Fruit fly (Drosophila melanogaster): Measurements from ENCODE around the gene sina.

The sina gene

dm6 chr3L:16886179-16886930 lies 32.8 kb downstream of the sina start:
- TF ChIP-seq ey (GFP tag; optimal IDR thresholded peaks at IDR 0.05) (no peak), Hnf4 (GFP tag; optimal IDR thresholded peaks at IDR 0.05) (peak; percentile 10), fru (GFP tag; optimal IDR thresholded peaks at IDR 0.05) (peak; percentile 5), Abd-B (GFP tag; optimal IDR thresholded peaks at IDR 0.05) (no peak), Mio (GFP tag; optimal IDR thresholded peaks at IDR 0.05) (no peak), tai (GFP tag; optimal IDR thresholded peaks at IDR 0.05) (no peak), h (GFP tag; optimal IDR thresholded peaks at IDR 0.05) (peak; percentile 18), foxo (GFP tag; optimal IDR thresholded peaks at IDR 0.05) (no peak), HLH106 (tag; optimal IDR thresholded peaks at IDR 0.05) (no peak), sv (GFP tag; optimal IDR thresholded peaks at IDR 0.05) (no peak), Myc (optimal IDR thresholded peaks at IDR 0.05) (no peak), OdsH (GFP tag; optimal IDR thresholded peaks at IDR 0.05) (no peak), jim (GFP tag; optimal IDR thresholded peaks at IDR 0.05) (no peak), lola (GFP tag; optimal IDR thresholded peaks at IDR 0.05) (no peak), CrebA (GFP tag; optimal IDR thresholded peaks at IDR 0.05; ENCODE audit: borderline replicate concordance) (no peak), psq (GFP tag; optimal IDR thresholded peaks at IDR 0.05) (no peak), Rel (GFP tag; optimal IDR thresholded peaks at IDR 0.05) (no peak), Rel (tag; optimal IDR thresholded peaks at IDR 0.05) (peak; percentile 9), CG9705 (GFP tag; optimal IDR thresholded peaks at IDR 0.05) (no peak), rgr (GFP tag; optimal IDR thresholded peaks at IDR 0.05) (no peak), Sp1 (GFP tag; optimal IDR thresholded peaks at IDR 0.05) (peak; percentile 27), woc (GFP tag; optimal IDR thresholded peaks at IDR 0.05) (no peak), Dfd (GFP tag; optimal IDR thresholded peaks at IDR 0.05) (no peak)

dm6 chr3L:16887272-16887671 lies 33.7 kb downstream of the sina start:
- TF ChIP-seq lola (GFP tag; optimal IDR thresholded peaks at IDR 0.05), result no peak
- no peak for TF ChIP-seq h (GFP tag; optimal IDR thresholded peaks at IDR 0.05)
- TF ChIP-seq fru (GFP tag; optimal IDR thresholded peaks at IDR 0.05), result no peak
- TF ChIP-seq dl (GFP tag; optimal IDR thresholded peaks at IDR 0.05; ENCODE audit: insufficient read depth in 1 of 2, partially characterized antibody in 2 of 2), result no peak
- no peak for TF ChIP-seq Jra (GFP tag; optimal IDR thresholded peaks at IDR 0.05)
- no peak for TF ChIP-seq Myc (optimal IDR thresholded peaks at IDR 0.05)
- no peak for TF ChIP-seq Vsx2 (GFP tag; optimal IDR thresholded peaks at IDR 0.05; ENCODE audit: partially characterized antibody)
- no peak for TF ChIP-seq Hnf4 (GFP tag; optimal IDR thresholded peaks at IDR 0.05)
- TF ChIP-seq CG9705 (GFP tag; optimal IDR thresholded peaks at IDR 0.05), result no peak
- no peak for TF ChIP-seq brk (GFP tag; optimal IDR thresholded peaks at IDR 0.05)
- TF ChIP-seq br (GFP tag; optimal IDR thresholded peaks at IDR 0.05), result no peak
- no peak for TF ChIP-seq CrebA (GFP tag; optimal IDR thresholded peaks at IDR 0.05; ENCODE audit: borderline replicate concordance)

dm6 chr3L:16889545-16889944 lies 36.0 kb downstream of the sina start:
- TF ChIP-seq h (GFP tag; optimal IDR thresholded peaks at IDR 0.05) (peak; percentile 18), Dfd (GFP tag; optimal IDR thresholded peaks at IDR 0.05) (no peak)

- TF ChIP-seq CG9705 (GFP tag; optimal IDR thresholded peaks at IDR 0.05), result no peak
- TF ChIP-seq GATAd (GFP tag; optimal IDR thresholded peaks at IDR 0.05), result no peak
- TF ChIP-seq sv (GFP tag; optimal IDR thresholded peaks at IDR 0.05), result peak; percentile 68
- TF ChIP-seq Vsx2 (GFP tag; optimal IDR thresholded peaks at IDR 0.05; ENCODE audit: partially characterized antibody), result peak; percentile 62
- TF ChIP-seq OdsH (GFP tag; optimal IDR thresholded peaks at IDR 0.05), result peak; percentile 70
- no peak for TF ChIP-seq Mio (GFP tag; optimal IDR thresholded peaks at IDR 0.05)
- no peak for TF ChIP-seq brk (GFP tag; optimal IDR thresholded peaks at IDR 0.05)
- TF ChIP-seq Sp1 (GFP tag; optimal IDR thresholded peaks at IDR 0.05), result peak; percentile 76
- peak; percentile 9 for TF ChIP-seq Hr83 (GFP tag; optimal IDR thresholded peaks at IDR 0.05; ENCODE audit: poor library complexity, severe bottlenecking)
- TF ChIP-seq psq (GFP tag; optimal IDR thresholded peaks at IDR 0.05), result peak; percentile 64
- no peak for TF ChIP-seq Rel (GFP tag; optimal IDR thresholded peaks at IDR 0.05)
- TF ChIP-seq Rel (tag; optimal IDR thresholded peaks at IDR 0.05), result peak; percentile 24
- TF ChIP-seq dsf (GFP tag; optimal IDR thresholded peaks at IDR 0.05; ENCODE audit: borderline replicate concordance), result no peak
- peak; percentile 53 for TF ChIP-seq br (GFP tag; optimal IDR thresholded peaks at IDR 0.05)
- TF ChIP-seq pan (optimal IDR thresholded peaks at IDR 0.05), result no peak
- TF ChIP-seq lola (GFP tag; optimal IDR thresholded peaks at IDR 0.05), result no peak
- TF ChIP-seq h (GFP tag; optimal IDR thresholded peaks at IDR 0.05), result peak; percentile 81
- TF ChIP-seq rgr (GFP tag; optimal IDR thresholded peaks at IDR 0.05), result peak; percentile 81
- TF ChIP-seq Hr78 (GFP tag; optimal IDR thresholded peaks at IDR 0.05), result no peak
- no peak for TF ChIP-seq CG32264 (GFP tag; optimal IDR thresholded peaks at IDR 0.05)
- TF ChIP-seq fru (GFP tag; optimal IDR thresholded peaks at IDR 0.05), result peak; percentile 79
- peak; percentile 37 for TF ChIP-seq dmrt93B (GFP tag; optimal IDR thresholded peaks at IDR 0.05)
- peak; percentile 49 for TF ChIP-seq Myc (optimal IDR thresholded peaks at IDR 0.05)
- TF ChIP-seq jim (GFP tag; optimal IDR thresholded peaks at IDR 0.05), result no peak
- TF ChIP-seq Jra (GFP tag; optimal IDR thresholded peaks at IDR 0.05), result no peak
- no peak for TF ChIP-seq Abd-B (GFP tag; optimal IDR thresholded peaks at IDR 0.05)
- peak; percentile 73 for TF ChIP-seq Dif (GFP tag; optimal IDR thresholded peaks at IDR 0.05; ENCODE audit: partially characterized antibody)
- no peak for TF ChIP-seq usp (GFP tag; optimal IDR thresholded peaks at IDR 0.05)
- TF ChIP-seq HLH106 (tag; optimal IDR thresholded peaks at IDR 0.05), result peak; percentile 70
- TF ChIP-seq woc (GFP tag; optimal IDR thresholded peaks at IDR 0.05), result peak; percentile 67
- peak; percentile 71 for TF ChIP-seq Hnf4 (GFP tag; optimal IDR thresholded peaks at IDR 0.05)
- peak in 1 of 2 experiments; percentile 24 for TF ChIP-seq dl (GFP tag; optimal IDR thresholded peaks at IDR 0.05; ENCODE audit: insufficient read depth in 1 of 2, partially characterized antibody in 2 of 2)
- peak; percentile 74 for TF ChIP-seq ey (GFP tag; optimal IDR thresholded peaks at IDR 0.05)
- TF ChIP-seq Dfd (GFP tag; optimal IDR thresholded peaks at IDR 0.05), result no peak
Measured at dm6 chr3L:16890650-16891336, 37.2 kb downstream of the sina start.
